Worm (Caenorhabditis elegans): ENCODE data around the gene inft-2.

inft-2 gene

DNA sequence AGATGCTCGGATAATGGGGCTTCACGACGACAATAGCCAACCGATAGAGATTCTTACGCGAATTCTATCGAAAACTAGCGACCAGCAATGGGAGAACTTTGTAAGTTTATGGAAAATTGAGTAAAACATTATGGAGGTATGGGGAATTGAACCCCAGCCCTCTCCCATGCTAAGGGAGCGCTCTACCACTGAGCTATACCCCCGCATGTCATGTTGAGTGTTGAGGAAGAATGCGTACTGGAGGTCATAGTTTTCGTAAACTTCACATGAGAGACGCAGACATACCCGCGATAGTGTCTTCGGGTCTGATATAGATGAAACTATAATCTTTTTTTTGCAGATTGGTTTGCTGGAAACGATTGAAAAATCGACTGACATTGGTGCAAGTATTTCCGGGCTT is 1.3 kb downstream of the inft-2 start:
- no peak for TF ChIP-seq nhr-237 (tag; optimal IDR thresholded peaks at IDR 0.05)
- TF ChIP-seq snpc-4 (tag; optimal IDR thresholded peaks at IDR 0.05) = peak; percentile 6
- TF ChIP-seq lin-11 (tag; optimal IDR thresholded peaks at IDR 0.05) = peak; percentile 52
- peak; percentile 13 for TF ChIP-seq zag-1 (tag; optimal IDR thresholded peaks at IDR 0.05)
- TF ChIP-seq gmeb-1 (tag; optimal IDR thresholded peaks at IDR 0.05) = peak; percentile 56
- TF ChIP-seq nhr-129 (tag; optimal IDR thresholded peaks at IDR 0.05) = peak; percentile 93
- peak; percentile 57 for TF ChIP-seq C34F6.9 (tag; optimal IDR thresholded peaks at IDR 0.05)
- no peak for TF ChIP-seq ama-1 (optimal IDR thresholded peaks at IDR 0.05)
- no peak for TF ChIP-seq aly-2 (tag; optimal IDR thresholded peaks at IDR 0.05)
- peak; percentile 70 for TF ChIP-seq F13H6.1 (tag; optimal IDR thresholded peaks at IDR 0.05)
- no peak for TF ChIP-seq skn-1 (tag; optimal IDR thresholded peaks at IDR 0.05)
- peak; percentile 58 for TF ChIP-seq egl-27 (tag; optimal IDR thresholded peaks at IDR 0.05)
- peak; percentile 67 for TF ChIP-seq unc-55 (GFP tag; optimal IDR thresholded peaks at IDR 0.05)
- peak; percentile 57 for TF ChIP-seq nhr-21 (tag; optimal IDR thresholded peaks at IDR 0.05)
- no peak for TF ChIP-seq unc-62 (GFP tag; optimal IDR thresholded peaks at IDR 0.05)
- no peak for TF ChIP-seq nhr-6 (tag; optimal IDR thresholded peaks at IDR 0.05)
- TF ChIP-seq ceh-16 (tag; optimal IDR thresholded peaks at IDR 0.05) = peak; percentile 44
- peak; percentile 46 for TF ChIP-seq nhr-25 (tag; optimal IDR thresholded peaks at IDR 0.05)
- no peak for TF ChIP-seq sem-4 (tag; optimal IDR thresholded peaks at IDR 0.05)
- TF ChIP-seq lsy-2 (tag; optimal IDR thresholded peaks at IDR 0.05) = peak; percentile 52 to 63
- peak; percentile 74 for TF ChIP-seq crh-2 (tag; optimal IDR thresholded peaks at IDR 0.05)
- TF ChIP-seq fos-1 (tag; optimal IDR thresholded peaks at IDR 0.05) = peak; percentile 51
- TF ChIP-seq mdl-1 (tag; optimal IDR thresholded peaks at IDR 0.05) = peak in 1 of 2 experiments; percentile 5
- TF ChIP-seq sma-3 (GFP tag; optimal IDR thresholded peaks at IDR 0.05) = peak; percentile 71
- no peak for TF ChIP-seq blmp-1 (tag; optimal IDR thresholded peaks at IDR 0.05; ENCODE audit: insufficient read depth)
- TF ChIP-seq sma-9 (GFP tag; optimal IDR thresholded peaks at IDR 0.05) = peak; percentile 74
- TF ChIP-seq sma-9 (tag; optimal IDR thresholded peaks at IDR 0.05) = no peak
- TF ChIP-seq Y55F3AM.14 (GFP tag; optimal IDR thresholded peaks at IDR 0.05) = peak; percentile 1

DNA sequence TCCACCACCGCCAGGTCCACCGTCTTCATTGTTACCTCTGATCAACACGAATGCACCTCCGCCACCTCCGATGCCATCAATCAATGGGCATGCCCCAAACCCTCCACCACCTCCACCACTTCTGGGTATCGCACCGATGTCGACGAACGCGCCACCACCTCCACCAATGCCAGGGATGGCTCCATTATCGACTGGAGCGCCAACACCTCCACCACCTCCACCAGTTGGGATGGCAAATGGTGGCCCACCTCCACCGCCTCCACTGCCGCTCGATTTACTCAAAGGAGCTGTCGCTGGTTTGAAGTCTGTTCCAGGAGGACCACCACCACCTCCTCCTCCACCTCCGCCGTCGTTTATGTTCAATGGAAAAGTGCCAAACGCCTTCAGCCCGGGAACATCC is 2.3 kb downstream of the inft-2 start:
- TF ChIP-seq unc-62 (GFP tag; optimal IDR thresholded peaks at IDR 0.05) (no peak), snpc-4 (tag; optimal IDR thresholded peaks at IDR 0.05) (no peak), sma-3 (GFP tag; optimal IDR thresholded peaks at IDR 0.05) (no peak), lin-13 (GFP tag; optimal IDR thresholded peaks at IDR 0.05) (no peak), sma-9 (GFP tag; optimal IDR thresholded peaks at IDR 0.05) (no peak), sma-9 (tag; optimal IDR thresholded peaks at IDR 0.05) (no peak), ceh-82 (tag; optimal IDR thresholded peaks at IDR 0.05) (no peak), elt-3 (tag; optimal IDR thresholded peaks at IDR 0.05) (no peak), skn-1 (tag; optimal IDR thresholded peaks at IDR 0.05) (no peak)

DNA sequence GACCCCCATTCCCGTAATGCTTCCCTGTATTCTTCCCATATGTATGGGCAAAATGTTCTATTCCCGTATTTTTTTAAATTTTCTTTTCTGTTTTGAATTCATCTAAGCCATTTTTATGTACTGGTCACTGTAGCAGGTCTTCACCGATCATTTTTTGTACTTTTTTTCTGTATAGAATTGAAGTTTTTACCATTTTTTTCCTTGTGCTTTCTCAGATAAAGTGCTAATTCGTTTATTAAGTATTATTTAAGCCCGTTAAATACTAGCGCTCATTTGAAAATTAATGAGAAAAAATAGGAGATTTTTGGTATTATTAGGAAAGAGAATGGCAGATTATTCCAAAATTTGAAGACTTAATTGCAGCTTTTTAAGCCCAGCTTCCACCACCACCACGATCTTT is 4.6 kb downstream of the inft-2 start:
- TF ChIP-seq lsy-2 (tag; optimal IDR thresholded peaks at IDR 0.05) = no peak
- TF ChIP-seq nhr-129 (tag; optimal IDR thresholded peaks at IDR 0.05) = no peak
- TF ChIP-seq ztf-4 (tag; optimal IDR thresholded peaks at IDR 0.05) = no peak
- no peak for TF ChIP-seq alr-1 (tag; optimal IDR thresholded peaks at IDR 0.05)
- no peak for TF ChIP-seq lin-13 (GFP tag; optimal IDR thresholded peaks at IDR 0.05)
- no peak for TF ChIP-seq snpc-4 (tag; optimal IDR thresholded peaks at IDR 0.05)
- no peak for TF ChIP-seq Y55F3AM.14 (GFP tag; optimal IDR thresholded peaks at IDR 0.05)
- TF ChIP-seq ZK546.5 (tag; optimal IDR thresholded peaks at IDR 0.05) = no peak
- no peak for TF ChIP-seq gmeb-1 (tag; optimal IDR thresholded peaks at IDR 0.05)
- TF ChIP-seq nhr-11 (tag; optimal IDR thresholded peaks at IDR 0.05) = no peak
- TF ChIP-seq peb-1 (tag; optimal IDR thresholded peaks at IDR 0.05) = no peak
- TF ChIP-seq elt-1 (tag; optimal IDR thresholded peaks at IDR 0.05) = no peak
- no peak for TF ChIP-seq C34F6.9 (tag; optimal IDR thresholded peaks at IDR 0.05)
- TF ChIP-seq ztf-1 (GFP tag; conservative IDR thresholded peaks at IDR 0.05) = no peak

DNA sequence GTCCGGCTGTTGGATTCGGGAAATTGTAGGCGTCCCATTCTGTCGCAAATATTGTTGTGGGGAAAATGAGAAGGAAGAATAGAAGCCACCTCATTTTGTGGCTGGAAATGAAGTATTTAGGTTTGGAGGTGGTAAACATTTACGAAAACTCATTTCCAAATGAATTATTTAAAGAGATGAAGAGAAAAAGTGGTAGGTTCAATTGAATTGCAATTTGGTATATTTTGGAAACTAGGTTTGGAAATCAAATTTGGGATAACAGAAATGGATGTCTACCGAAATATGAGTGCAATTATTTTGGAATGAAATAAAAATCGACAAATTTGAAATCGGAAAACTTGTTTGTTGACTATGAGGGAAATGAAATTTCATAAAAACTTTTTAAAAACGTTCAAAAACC is 6.7 kb downstream of the inft-2 start, which contains the start of gene F15B9.10:
F15B9.10 (minus strand) TSS at position 101 of the 400 bp plus-strand sequence.
- TF ChIP-seq zag-1 (tag; optimal IDR thresholded peaks at IDR 0.05) = no peak
- no peak for TF ChIP-seq ztf-11 (tag; optimal IDR thresholded peaks at IDR 0.05)
- no peak for TF ChIP-seq unc-39 (tag; optimal IDR thresholded peaks at IDR 0.05)
- TF ChIP-seq ceh-16 (tag; optimal IDR thresholded peaks at IDR 0.05) = no peak
- no peak for TF ChIP-seq egl-27 (tag; optimal IDR thresholded peaks at IDR 0.05)
- no peak for TF ChIP-seq nhr-6 (tag; optimal IDR thresholded peaks at IDR 0.05)
- TF ChIP-seq aly-2 (tag; optimal IDR thresholded peaks at IDR 0.05) = no peak
- TF ChIP-seq peb-1 (tag; optimal IDR thresholded peaks at IDR 0.05) = no peak
- TF ChIP-seq snpc-4 (tag; optimal IDR thresholded peaks at IDR 0.05) = no peak
- TF ChIP-seq crh-2 (tag; optimal IDR thresholded peaks at IDR 0.05) = no peak
- TF ChIP-seq unc-62 (GFP tag; optimal IDR thresholded peaks at IDR 0.05) = no peak
- no peak for TF ChIP-seq blmp-1 (tag; optimal IDR thresholded peaks at IDR 0.05; ENCODE audit: insufficient read depth)
- no peak for TF ChIP-seq ZK546.5 (tag; optimal IDR thresholded peaks at IDR 0.05)
- TF ChIP-seq nhr-129 (tag; optimal IDR thresholded peaks at IDR 0.05) = no peak
- TF ChIP-seq R02D3.7 (tag; optimal IDR thresholded peaks at IDR 0.05) = no peak
- TF ChIP-seq F13H6.1 (tag; optimal IDR thresholded peaks at IDR 0.05) = no peak

Data from whole organism, L2 larva.